Worm (Caenorhabditis elegans) whole organism, midembryonic: ENCODE measurements around the gene T16G12.10.

Experiments
- T22C8.4 ChIP-seq: fragments of 200-800 bp; sonication (Bioruptor generic); IDR thresholded peaks from 2 replicates; pipeline ENCODE4 v1.3.6; 2022; ENCODE audit warnings: missing genetic modification characterization, missing compliant biosample characterization
- cog-1 ChIP-seq: sonication (generic microtip); optimal IDR thresholded peaks from 2 replicates; lab custom pipeline; 2016; ENCODE audit warnings: missing genetic modification characterization, missing compliant biosample characterization
- flt-1 ChIP-seq: fragments of 200-800 bp; sonication (Bioruptor generic); IDR thresholded peaks from 2 replicates; pipeline ENCODE4 v1.3.6; 2022; ENCODE audit warnings: missing genetic modification characterization, missing compliant biosample characterization
- klf-2 ChIP-seq: fragments of 200-800 bp; sonication (Bioruptor generic); conservative IDR thresholded peaks from 2 replicates; pipeline ENCODE4 v1.3.6; 2022; ENCODE audit warnings: missing genetic modification reagents, missing genetic modification characterization, missing compliant biosample characterization
- med-1 ChIP-seq: sonication (generic microtip); optimal IDR thresholded peaks from 2 replicates; lab custom pipeline; 2017; ENCODE audit warnings: missing genetic modification characterization, mild to moderate bottlenecking, missing compliant biosample characterization, antibody characterized with exemption, missing genetic modification reagents; ENCODE audit not compliant: insufficient read depth
- ref-1 ChIP-seq: fragments of 200-800 bp; sonication (Bioruptor generic); conservative IDR thresholded peaks from 2 replicates; pipeline ENCODE4 v1.3.6; 2022; ENCODE audit warnings: missing genetic modification reagents, missing genetic modification characterization, missing compliant biosample characterization
- tab-1 ChIP-seq: fragments of 200-800 bp; sonication (Bioruptor generic); IDR thresholded peaks from 2 replicates; pipeline ENCODE4 v1.3.6; 2022; ENCODE audit warnings: missing genetic modification characterization, missing compliant biosample characterization
- ztf-23 ChIP-seq: fragments of 200-800 bp; sonication (Bioruptor generic); IDR thresholded peaks from 2 replicates; pipeline ENCODE4 v1.3.6; 2022; ENCODE audit warnings: missing genetic modification reagents, missing genetic modification characterization, missing compliant biosample characterization
- ztf-29 ChIP-seq: fragments of 200-800 bp; sonication (Bioruptor generic); IDR thresholded peaks from 2 replicates; pipeline ENCODE4 v1.3.6; 2022; ENCODE audit warnings: missing genetic modification reagents, missing genetic modification characterization, missing compliant biosample characterization

Gene T16G12.10

DNA sequence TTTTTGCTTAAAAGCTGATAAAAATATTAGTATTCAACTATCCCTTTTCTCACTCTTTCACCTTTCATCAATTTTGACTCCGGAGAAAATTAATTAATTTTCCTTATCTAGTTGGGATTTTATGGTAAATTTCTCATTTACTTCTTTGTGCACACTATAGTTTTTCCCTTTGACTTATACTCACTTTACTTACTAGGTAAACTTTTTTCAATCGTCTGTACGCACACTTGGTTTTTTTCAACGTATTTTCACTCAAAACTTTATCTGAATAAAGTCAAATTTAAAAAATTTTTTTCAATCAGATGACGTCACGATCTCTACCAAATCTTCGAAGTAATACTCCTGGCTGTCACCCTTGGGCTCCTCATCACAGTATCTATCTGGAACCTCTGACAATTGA lies 43.8 kb downstream of the T16G12.10 start, which contains the start of gene C05B5.16:
C05B5.16 (plus strand) TSS at position 301 of the 400 bp plus-strand sequence.
- TF ChIP-seq cog-1 (tag; lab: Kevin White, UChicago) (no peak), T22C8.4 (GFP tag; lab: Robert Waterston, UW) (no peak), tab-1 (no peak), ztf-23 (GFP tag; lab: Robert Waterston, UW) (no peak), flt-1 (GFP tag; lab: Robert Waterston, UW) (no peak), ztf-29 (no peak), klf-2 (GFP tag; lab: Robert Waterston, UW) (no peak), med-1 (no peak), ref-1 (GFP tag; lab: Robert Waterston, UW) (no peak)

DNA sequence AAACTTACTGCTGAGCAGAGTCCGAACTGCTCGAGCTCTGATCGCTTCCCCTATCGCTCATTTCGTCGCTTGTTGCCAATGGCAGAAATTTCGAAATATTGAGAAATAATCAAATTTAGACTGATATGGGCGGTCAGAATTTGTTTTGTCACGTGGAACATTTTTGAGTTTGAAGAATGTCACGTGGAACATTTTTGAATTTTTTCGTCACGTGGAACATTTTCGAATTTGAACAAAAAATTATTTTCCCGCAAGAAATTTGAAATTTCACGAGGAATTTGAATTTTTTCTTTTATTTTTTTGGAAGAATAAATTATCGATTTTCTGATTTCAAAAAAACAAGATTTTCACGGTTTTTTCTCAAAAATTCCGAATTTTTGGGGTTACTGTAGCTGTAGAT lies 45.8 kb downstream of the T16G12.10 start, which contains the start of gene fbxa-155:
fbxa-155 (minus strand) TSS at position 101 of the 400 bp plus-strand sequence.
- no peak for TF ChIP-seq tab-1
- no peak for TF ChIP-seq ztf-29
- TF ChIP-seq ztf-23 (GFP tag; lab: Robert Waterston, UW) = no peak
- no peak for TF ChIP-seq T22C8.4 (GFP tag; lab: Robert Waterston, UW)
- TF ChIP-seq klf-2 (GFP tag; lab: Robert Waterston, UW) = no peak
- TF ChIP-seq med-1 = no peak
- no peak for TF ChIP-seq flt-1 (GFP tag; lab: Robert Waterston, UW)
- no peak for TF ChIP-seq cog-1 (tag; lab: Kevin White, UChicago)
- TF ChIP-seq ref-1 (GFP tag; lab: Robert Waterston, UW) = no peak

DNA sequence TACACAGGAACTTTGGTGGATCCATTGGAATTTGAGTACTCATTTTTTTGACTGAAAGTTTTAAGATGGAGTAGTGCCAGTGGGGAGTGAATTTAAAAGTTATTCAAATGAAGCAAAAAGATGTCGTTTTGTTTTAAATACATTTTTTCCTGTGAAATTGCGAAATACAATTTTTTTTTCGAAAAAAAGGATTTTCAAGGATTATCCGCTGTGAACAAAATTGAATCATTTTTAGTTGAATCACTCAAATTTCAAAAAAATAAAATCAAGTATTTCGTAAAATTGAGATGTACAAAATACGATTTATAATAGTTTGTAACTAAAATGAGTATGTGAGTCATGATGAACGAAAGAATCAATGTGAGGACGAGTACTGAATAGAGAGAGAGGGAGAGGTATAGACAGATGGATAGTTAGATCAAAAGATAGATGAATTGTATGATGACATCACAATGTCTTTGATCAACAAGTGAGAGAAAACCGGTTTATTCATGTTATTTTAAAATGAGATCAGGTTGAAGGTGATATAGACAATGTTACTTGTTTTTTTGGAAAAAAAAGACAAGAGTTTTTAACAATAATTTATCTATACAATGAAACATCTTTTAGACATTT lies 49.1 kb downstream of the T16G12.10 start, which contains the start of gene C05B5.8:
C05B5.8 (minus strand) TSS at position 51 of the 615 bp plus-strand sequence.
- no peak for TF ChIP-seq ztf-29
- TF ChIP-seq ref-1 (GFP tag; lab: Robert Waterston, UW) = no peak
- TF ChIP-seq cog-1 (tag; lab: Kevin White, UChicago) = no peak
- no peak for TF ChIP-seq klf-2 (GFP tag; lab: Robert Waterston, UW)
- TF ChIP-seq tab-1 = no peak
- TF ChIP-seq flt-1 (GFP tag; lab: Robert Waterston, UW) = no peak
- TF ChIP-seq med-1 = no peak
- TF ChIP-seq T22C8.4 (GFP tag; lab: Robert Waterston, UW) = no peak
- no peak for TF ChIP-seq ztf-23 (GFP tag; lab: Robert Waterston, UW)
